Fruit fly (Drosophila melanogaster) whole organism, embryonic: ENCODE measurements around the gene Kpc1.

ENCODE experiments used
- BEAF-32 ChIP-seq: fragments of 200-800 bp; sonication (Bioruptor generic); optimal IDR thresholded peaks from 3 replicates; lab custom pipeline; 2017; ENCODE audit warnings: missing biosample characterization, missing genetic modification characterization, mild to moderate bottlenecking, moderate library complexity, missing genetic modification reagents
- Bdp1 ChIP-seq: fragments of 200-800 bp; sonication (Bioruptor generic); optimal IDR thresholded peaks from 3 replicates; lab custom pipeline; 2016; ENCODE audit warnings: missing biosample characterization, missing genetic modification characterization
- Bgb ChIP-seq: fragments of 200-800 bp; sonication (Bioruptor generic); IDR thresholded peaks from 2 replicates; pipeline ENCODE4 v1.3.6; 2022; ENCODE audit warnings: missing biosample characterization, missing genetic modification characterization; ENCODE audit not compliant: partially characterized antibody
- CG12104 ChIP-seq: fragments of 200-800 bp; sonication (Bioruptor generic); optimal IDR thresholded peaks from 3 replicates; lab custom pipeline; 2016; ENCODE audit warnings: missing biosample characterization, missing genetic modification characterization
- CG12744 ChIP-seq: fragments of 200-800 bp; sonication (Bioruptor generic); optimal IDR thresholded peaks from 2 replicates; lab custom pipeline; 2016; ENCODE audit warnings: missing biosample characterization, missing genetic modification characterization
- CG13123 ChIP-seq: fragments of 200-800 bp; sonication (Bioruptor generic); optimal IDR thresholded peaks from 2 replicates; lab custom pipeline; 2016; ENCODE audit warnings: missing biosample characterization, missing genetic modification characterization
- CG15073 ChIP-seq: fragments of 200-800 bp; sonication (Bioruptor generic); optimal IDR thresholded peaks from 2 replicates; lab custom pipeline; 2016; ENCODE audit warnings: missing biosample characterization, missing genetic modification characterization
- CG15269 ChIP-seq: fragments of 200-800 bp; sonication (Bioruptor generic); optimal IDR thresholded peaks from 2 replicates; lab custom pipeline; 2018; ENCODE audit warnings: missing biosample characterization, mild to moderate bottlenecking, missing genetic modification characterization, moderate library complexity
- CG15696 ChIP-seq: fragments of 200-800 bp; sonication (Bioruptor generic); optimal IDR thresholded peaks from 2 replicates; lab custom pipeline; 2019; ENCODE audit warnings: missing biosample characterization, mild to moderate bottlenecking, missing genetic modification characterization, moderate library complexity
- CG16815 ChIP-seq: fragments of 200-800 bp; sonication (Bioruptor generic); optimal IDR thresholded peaks from 3 replicates; lab custom pipeline; 2017; ENCODE audit warnings: missing biosample characterization, mild to moderate bottlenecking, missing genetic modification characterization
- CG17385 ChIP-seq: fragments of 200-800 bp; sonication (Bioruptor generic); optimal IDR thresholded peaks from 3 replicates; lab custom pipeline; 2018; ENCODE audit warnings: missing biosample characterization, mild to moderate bottlenecking, missing genetic modification characterization
- CG1792 ChIP-seq: fragments of 200-800 bp; sonication (Bioruptor generic); optimal IDR thresholded peaks from 2 replicates; lab custom pipeline; 2016; ENCODE audit warnings: missing biosample characterization, missing genetic modification characterization
- CG18476 ChIP-seq: fragments of 200-800 bp; sonication (Bioruptor generic); optimal IDR thresholded peaks from 2 replicates; lab custom pipeline; 2016; ENCODE audit warnings: missing biosample characterization, mild to moderate bottlenecking, missing genetic modification characterization
- CG18619 ChIP-seq: fragments of 200-800 bp; sonication (Bioruptor generic); optimal IDR thresholded peaks from 3 replicates; lab custom pipeline; 2017; ENCODE audit warnings: missing biosample characterization, mild to moderate bottlenecking, missing genetic modification characterization
- CG2202 ChIP-seq: fragments of 200-800 bp; sonication (Bioruptor generic); optimal IDR thresholded peaks from 2 replicates; lab custom pipeline; 2018; ENCODE audit warnings: missing biosample characterization, mild to moderate bottlenecking, missing genetic modification characterization
- CG2875 ChIP-seq: fragments of 200-800 bp; sonication (Bioruptor generic); optimal IDR thresholded peaks from 2 replicates; lab custom pipeline; 2017; ENCODE audit warnings: missing biosample characterization, mild to moderate bottlenecking, missing genetic modification characterization, missing genetic modification reagents
- CG2889 ChIP-seq: fragments of 200-800 bp; sonication (Bioruptor generic); IDR thresholded peaks from 3 replicates; pipeline ENCODE4 v1.3.6; 2022; ENCODE audit warnings: missing biosample characterization, missing genetic modification characterization
- CG30403 ChIP-seq: fragments of 200-800 bp; sonication (Bioruptor generic); optimal IDR thresholded peaks from 3 replicates; lab custom pipeline; 2016; ENCODE audit warnings: missing biosample characterization, missing genetic modification characterization
- CG31441 ChIP-seq: fragments of 200-800 bp; sonication (Bioruptor generic); IDR thresholded peaks from 2 replicates; pipeline ENCODE4 v1.3.6; 2022; ENCODE audit warnings: missing biosample characterization, missing genetic modification characterization
- CG4854 ChIP-seq: fragments of 200-800 bp; sonication (Bioruptor generic); optimal IDR thresholded peaks from 2 replicates; lab custom pipeline; 2016; ENCODE audit warnings: missing biosample characterization, missing genetic modification characterization, inconsistent platforms
- CG6683 ChIP-seq: fragments of 200-800 bp; sonication (Bioruptor generic); optimal IDR thresholded peaks from 2 replicates; lab custom pipeline; 2017; ENCODE audit warnings: missing biosample characterization, mild to moderate bottlenecking, missing genetic modification characterization, missing genetic modification reagents
- CG6689 ChIP-seq: fragments of 200-800 bp; sonication (Bioruptor generic); IDR thresholded peaks from 2 replicates; pipeline ENCODE4 v1.3.6; 2022; ENCODE audit warnings: missing biosample characterization, missing genetic modification characterization
- CG7786 ChIP-seq: fragments of 200-800 bp; sonication (Bioruptor generic); optimal IDR thresholded peaks from 2 replicates; lab custom pipeline; 2016; ENCODE audit warnings: missing biosample characterization, missing genetic modification characterization
- CG9932 ChIP-seq: fragments of 200-800 bp; sonication (Bioruptor generic); IDR thresholded peaks from 2 replicates; pipeline ENCODE4 v1.3.6; 2022; ENCODE audit warnings: missing biosample characterization, missing genetic modification characterization
- CoRest ChIP-seq: fragments of 200-800 bp; sonication (Bioruptor generic); optimal IDR thresholded peaks from 3 replicates; lab custom pipeline; 2018; ENCODE audit warnings: missing biosample characterization, mild to moderate bottlenecking, missing genetic modification characterization, moderate library complexity
- D19A ChIP-seq: fragments of 200-800 bp; optimal IDR thresholded peaks from 3 replicates; lab custom pipeline; 2019; ENCODE audit warnings: missing biosample characterization, mild to moderate bottlenecking, missing genetic modification characterization, moderate library complexity
- E2f2 ChIP-seq: fragments of 200-800 bp; sonication (Bioruptor generic); IDR thresholded peaks from 2 replicates; pipeline ENCODE4 v1.3.6; 2022; ENCODE audit warnings: missing biosample characterization, missing genetic modification characterization
- Elba2 ChIP-seq: fragments of 200-800 bp; sonication (Bioruptor generic); optimal IDR thresholded peaks from 3 replicates; lab custom pipeline; 2016; ENCODE audit warnings: missing biosample characterization, missing genetic modification characterization
- H2.0 ChIP-seq: fragments of 200-800 bp; sonication (Bioruptor generic); IDR thresholded peaks from 2 replicates; pipeline ENCODE4 v1.3.6; 2022; ENCODE audit warnings: missing biosample characterization, missing genetic modification characterization
- HLH3B ChIP-seq: fragments of 200-800 bp; sonication (Bioruptor generic); IDR thresholded peaks from 2 replicates; pipeline ENCODE4 v1.3.6; 2022; ENCODE audit warnings: missing biosample characterization, missing genetic modification characterization
- HLHmδ ChIP-seq: fragments of 200-800 bp; sonication (Bioruptor generic); optimal IDR thresholded peaks from 2 replicates; lab custom pipeline; 2018; ENCODE audit warnings: missing biosample characterization, mild to moderate bottlenecking, missing genetic modification characterization, moderate library complexity
- Hmx ChIP-seq: fragments of 200-800 bp; sonication (Bioruptor generic); optimal IDR thresholded peaks from 2 replicates; lab custom pipeline; 2016; ENCODE audit warnings: missing biosample characterization, missing genetic modification characterization
- Hr3 ChIP-seq: fragments of 200-800 bp; sonication (Bioruptor generic); optimal IDR thresholded peaks from 3 replicates; lab custom pipeline; 2016; ENCODE audit warnings: missing biosample characterization, missing genetic modification characterization
- Kr ChIP-seq: fragments of 200-800 bp; sonication (Bioruptor generic); optimal IDR thresholded peaks from 2 replicates; lab custom pipeline; 2017; ENCODE audit warnings: missing biosample characterization, mild to moderate bottlenecking, missing genetic modification characterization
- Lim3 ChIP-seq: fragments of 200-800 bp; sonication (Bioruptor generic); IDR thresholded peaks from 2 replicates; pipeline ENCODE4 v1.3.6; 2022; ENCODE audit warnings: missing biosample characterization, missing genetic modification characterization
- Six4 ChIP-seq: fragments of 200-800 bp; sonication (Bioruptor generic); optimal IDR thresholded peaks from 2 replicates; lab custom pipeline; 2016; ENCODE audit warnings: missing biosample characterization, missing genetic modification characterization
- TFAM ChIP-seq: fragments of 200-800 bp; sonication (Bioruptor generic); optimal IDR thresholded peaks from 2 replicates; lab custom pipeline; 2017; ENCODE audit warnings: missing biosample characterization, missing genetic modification characterization, inconsistent platforms
- ato ChIP-seq: fragments of 200-800 bp; sonication (Bioruptor generic); IDR thresholded peaks from 2 replicates; pipeline ENCODE4 v1.3.6; 2022; ENCODE audit warnings: missing biosample characterization, missing genetic modification characterization; ENCODE audit not compliant: partially characterized antibody
- bcd ChIP-seq: fragments of 200-800 bp; sonication (Bioruptor generic); optimal IDR thresholded peaks from 2 replicates; lab custom pipeline; 2017; ENCODE audit warnings: missing biosample characterization, mild to moderate bottlenecking, missing genetic modification characterization
- bowl ChIP-seq: fragments of 200-800 bp; sonication (Bioruptor generic); IDR thresholded peaks from 2 replicates; pipeline ENCODE4 v1.3.6; 2022; ENCODE audit warnings: missing biosample characterization, missing genetic modification characterization
- dati ChIP-seq: fragments of 200-800 bp; sonication (Bioruptor generic); IDR thresholded peaks from 2 replicates; pipeline ENCODE4 v1.3.6; 2022; ENCODE audit warnings: missing biosample characterization, missing genetic modification characterization
- disco-r ChIP-seq: fragments of 200-800 bp; sonication (Bioruptor generic); optimal IDR thresholded peaks from 2 replicates; lab custom pipeline; 2016; ENCODE audit warnings: missing biosample characterization, missing genetic modification characterization
- fru ChIP-seq: fragments of >200 bp; optimal IDR thresholded peaks from 2 replicates; lab custom pipeline; 2017
- ham ChIP-seq: fragments of 200-800 bp; sonication (Bioruptor generic); IDR thresholded peaks from 2 replicates; pipeline ENCODE4 v1.3.6; 2022; ENCODE audit warnings: missing biosample characterization, missing genetic modification characterization
- jumu ChIP-seq: fragments of 200-800 bp; sonication (Bioruptor generic); optimal IDR thresholded peaks from 3 replicates; lab custom pipeline; 2016; ENCODE audit warnings: missing biosample characterization, missing genetic modification characterization
- ken ChIP-seq: fragments of 200-800 bp; sonication (Bioruptor generic); IDR thresholded peaks from 3 replicates; pipeline ENCODE4 v1.3.6; 2022; ENCODE audit warnings: missing biosample characterization, missing genetic modification characterization
- pnt ChIP-seq: fragments of 200-800 bp; sonication (Bioruptor generic); optimal IDR thresholded peaks from 3 replicates; lab custom pipeline; 2016; ENCODE audit warnings: missing biosample characterization, missing genetic modification characterization
- run ChIP-seq: fragments of 200-800 bp; sonication (Bioruptor generic); optimal IDR thresholded peaks from 3 replicates; lab custom pipeline; 2018; ENCODE audit warnings: missing biosample characterization, mild to moderate bottlenecking, missing genetic modification characterization
- sima ChIP-seq: fragments of 200-800 bp; sonication (Bioruptor generic); optimal IDR thresholded peaks from 2 replicates; lab custom pipeline; 2016; ENCODE audit warnings: missing biosample characterization, missing genetic modification characterization
- zfh2 ChIP-seq: fragments of 200-800 bp; sonication (Bioruptor generic); optimal IDR thresholded peaks from 2 replicates; lab custom pipeline; 2016; ENCODE audit warnings: missing biosample characterization, missing genetic modification characterization

Gene Kpc1

DNA sequence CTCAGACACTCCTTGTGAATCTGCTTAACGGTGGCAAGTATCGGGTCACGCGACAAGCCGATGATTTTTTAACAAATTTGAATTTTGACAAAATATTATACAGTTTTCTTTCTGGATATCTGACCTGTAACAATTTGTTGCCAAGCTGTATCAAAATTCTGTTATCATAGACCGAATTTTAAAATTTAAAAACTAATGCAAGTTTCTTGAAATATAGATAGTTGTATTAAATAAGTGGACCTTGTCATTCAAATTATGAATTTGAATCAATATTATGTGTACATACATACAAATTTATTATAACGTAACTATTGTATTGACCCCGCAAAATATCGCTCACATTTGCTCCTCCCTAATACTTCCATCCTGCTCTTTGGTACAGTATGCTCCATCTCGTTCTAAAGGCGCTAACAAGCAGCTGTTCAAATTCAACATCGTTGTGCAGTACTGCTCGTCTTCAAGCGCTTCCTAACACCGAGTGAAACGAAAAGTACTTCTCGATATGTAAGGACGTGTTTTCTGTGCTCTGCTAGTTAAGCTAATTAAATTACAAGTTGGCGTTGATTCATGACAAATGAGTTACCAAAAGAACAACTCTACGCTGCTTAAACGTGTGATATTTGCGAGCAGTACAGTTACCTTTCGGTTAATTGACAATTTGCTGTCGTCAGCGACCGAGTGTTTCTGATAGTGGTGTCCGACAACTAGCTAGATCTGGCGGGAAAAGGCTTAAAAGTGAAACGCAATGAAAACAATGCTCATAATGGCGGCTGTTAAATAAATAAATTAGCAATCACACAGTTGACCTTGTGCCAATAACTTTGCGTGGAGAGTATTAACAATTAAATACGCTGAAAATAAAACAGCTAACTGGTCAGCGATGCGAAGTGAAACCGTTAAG lies at the start of gene Kpc1, which contains the start of gene CG42542 (continued):
- TF ChIP-seq dati (GFP tag; lab: Robert Waterston, UW) (no peak), H2.0 (GFP tag; lab: Robert Waterston, UW) (peak; percentile 35; the same call in 1 of the 2 replicates), CG15073 (GFP tag; lab: Kevin White, UChicago) (no peak), CG18619 (GFP tag; lab: Kevin White, UChicago) (peak; percentile 60), CG31441 (GFP tag; lab: Robert Waterston, UW) (peak; percentile 78), ken (GFP tag; lab: Robert Waterston, UW) (peak; percentile 67), TFAM (GFP tag; lab: Kevin White, UChicago) (no peak), ham (GFP tag; lab: Robert Waterston, UW) (no peak), CG30403 (GFP tag; lab: Kevin White, UChicago) (peak; percentile 89), Hr3 (peak; percentile 74), CG18476 (GFP tag; lab: Kevin White, UChicago) (peak; percentile 74), CG7786 (GFP tag; lab: Kevin White, UChicago) (peak; percentile 81), Kr (GFP tag; lab: Kevin White, UChicago) (peak; percentile 11), disco-r (GFP tag; lab: Kevin White, UChicago) (no peak), BEAF-32 (GFP tag; lab: Kevin White, UChicago) (peak; percentile 95), HLH3B (GFP tag; lab: Robert Waterston, UW) (peak; percentile 47; the same call in 1 of the 2 replicates), sima (GFP tag; lab: Kevin White, UChicago) (no peak), CoRest (tag; lab: Kevin White, UChicago) (peak; percentile 81), bcd (GFP tag; lab: Kevin White, UChicago) (peak; percentile 69), Elba2 (GFP tag; lab: Kevin White, UChicago) (no peak), fru (no peak), CG2889 (GFP tag; lab: Robert Waterston, UW) (no peak; the same call in 2 of the 3 replicates), CG12104 (GFP tag; lab: Kevin White, UChicago) (peak; percentile 58), CG12744 (GFP tag; lab: Kevin White, UChicago) (peak; percentile 66), Hmx (GFP tag; lab: Kevin White, UChicago) (peak; percentile 61), CG2875 (GFP tag; lab: Kevin White, UChicago) (no peak), HLHmδ (GFP tag; lab: Kevin White, UChicago) (peak; percentile 63), ato (GFP tag; lab: Robert Waterston, UW) (peak; percentile 84), CG15269 (peak; percentile 55), CG6683 (GFP tag; lab: Kevin White, UChicago) (peak; percentile 40), CG9932 (GFP tag; lab: Robert Waterston, UW) (peak; percentile 91), CG13123 (GFP tag; lab: Kevin White, UChicago) (peak; percentile 17), CG4854 (GFP tag; lab: Kevin White, UChicago) (no peak), zfh2 (GFP tag; lab: Kevin White, UChicago) (peak; percentile 83), Bdp1 (GFP tag; lab: Kevin White, UChicago) (peak; percentile 36), E2f2 (GFP tag; lab: Robert Waterston, UW) (peak; percentile 89), CG6689 (GFP tag; lab: Robert Waterston, UW) (peak; percentile 59), Six4 (peak; percentile 49), CG1792 (peak; percentile 43), CG16815 (GFP tag; lab: Kevin White, UChicago) (peak; percentile 77), CG17385 (GFP tag; lab: Kevin White, UChicago) (peak; percentile 23), D19A (tag; lab: Kevin White, UChicago) (no peak), run (tag; lab: Kevin White, UChicago) (no peak), CG2202 (peak; percentile 26), jumu (GFP tag; lab: Kevin White, UChicago) (peak; percentile 77), Lim3 (GFP tag; lab: Robert Waterston, UW) (no peak), pnt (GFP tag; lab: Kevin White, UChicago) (peak; percentile 60), Bgb (peak; percentile 84), bowl (0 out of 2 replicates have a peak, but pooled peaks have one; percentile 39), CG15696 (peak; percentile 73)
